Worm (Caenorhabditis elegans) whole organism, L4 larva: ENCODE data around the gene pigt-1.

Experiments
- aha-1 ChIP-seq: fragments of 150-350 bp; peaks from one replicate; lab custom pipeline; 2014; ENCODE audit warnings: missing biosample characterization, missing genetic modification characterization
- aly-2 ChIP-seq: sonication (generic microtip); optimal IDR thresholded peaks from 2 replicates; lab custom pipeline; 2018; ENCODE audit warnings: missing biosample characterization, missing genetic modification characterization
- ama-1 ChIP-seq: fragments of 150-350 bp; optimal IDR thresholded peaks from 2 replicates; lab custom pipeline; 2014; ENCODE audit warnings: inconsistent platforms, mixed read lengths
- ceh-82 ChIP-seq: sonication (generic microtip); optimal IDR thresholded peaks from 2 replicates; lab custom pipeline; 2017; ENCODE audit warnings: missing biosample characterization, missing genetic modification characterization
- nhr-11 ChIP-seq: fragments of 150-350 bp; optimal IDR thresholded peaks from 2 replicates; lab custom pipeline; 2014; ENCODE audit warnings: missing biosample characterization, missing genetic modification characterization
- nhr-6 ChIP-seq: fragments of 150-350 bp; optimal IDR thresholded peaks from 2 replicates; lab custom pipeline; 2014; ENCODE audit warnings: missing biosample characterization, missing genetic modification characterization
- zfp-3 ChIP-seq: fragments of 200-800 bp; sonication (Bioruptor generic); conservative IDR thresholded peaks from 2 replicates; pipeline ENCODE4 v1.3.6; 2022; ENCODE audit warnings: missing genetic modification reagents, missing genetic modification characterization, missing compliant biosample characterization

ce11 chrV:11002434-11002833, 43.8 kb upstream of the pigt-1 start, which contains the start of gene F53B7.4:
- no peak for TF ChIP-seq nhr-11 (tag; lab: Kevin White, UChicago)
- no peak for TF ChIP-seq aha-1 (tag; lab: Kevin White, UChicago)
- no peak for TF ChIP-seq zfp-3 (GFP tag; lab: Robert Waterston, UW)
- TF ChIP-seq aly-2 (tag; lab: Kevin White, UChicago): no peak
- TF ChIP-seq nhr-6 (tag; lab: Kevin White, UChicago): no peak
- TF ChIP-seq ceh-82 (tag; lab: Kevin White, UChicago): no peak
- no peak for TF ChIP-seq ama-1 (lab: Kevin White, UChicago)
